Fruit fly (Drosophila melanogaster): ENCODE data around the gene CG13024.

DNA sequence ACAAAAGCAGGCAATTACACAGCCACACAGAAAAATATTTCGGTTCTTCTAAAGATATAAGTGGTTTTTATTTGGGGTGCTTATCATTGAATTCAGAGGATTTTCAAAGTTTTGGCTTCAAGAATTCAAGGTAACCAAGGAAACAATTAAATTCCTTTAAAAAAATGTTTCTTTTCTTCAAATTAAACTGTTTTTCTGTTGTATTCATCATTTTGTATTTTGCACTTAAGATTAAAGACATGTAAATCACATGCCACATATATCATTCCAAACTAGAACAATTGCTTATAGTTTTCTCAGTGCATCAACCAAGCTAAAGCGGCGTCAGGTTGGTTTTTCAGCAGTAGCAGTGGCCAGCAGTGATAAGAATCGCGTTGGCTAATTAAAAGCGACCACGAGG, 11.7 kb upstream of the CG13024 start:
- TF ChIP-seq Hr96 (GFP tag; optimal IDR thresholded peaks at IDR 0.05) (no peak), Mnt (GFP tag; optimal IDR thresholded peaks at IDR 0.05) (no peak), CG14711 (tag; optimal IDR thresholded peaks at IDR 0.05) (no peak), kay (GFP tag; ENCODE audit: borderline replicate concordance) (no peak), CG1620 (GFP tag; optimal IDR thresholded peaks at IDR 0.05) (no peak), CG5204 (GFP tag; optimal IDR thresholded peaks at IDR 0.05) (no peak), pad (GFP tag; optimal IDR thresholded peaks at IDR 0.05) (no peak), Clk (GFP tag; optimal IDR thresholded peaks at IDR 0.05) (no peak), Crg-1 (GFP tag; optimal IDR thresholded peaks at IDR 0.05) (no peak), CG11617 (GFP tag; optimal IDR thresholded peaks at IDR 0.05) (no peak), tj (GFP tag; optimal IDR thresholded peaks at IDR 0.05) (no peak), CG33017 (tag; optimal IDR thresholded peaks at IDR 0.05) (no peak), toe (GFP tag; optimal IDR thresholded peaks at IDR 0.05) (no peak), CG7101 (tag; optimal IDR thresholded peaks at IDR 0.05) (no peak)

All from whole organism, adult.